Fruit fly (Drosophila melanogaster) Kc167 (cell line): ENCODE data around the gene CG10919.

Source experiments
- Myc ChIP-seq: fragments of >200 bp; optimal IDR thresholded peaks from 2 replicates; lab custom pipeline; 2017; ENCODE audit warnings: missing external identifiers
- Sin3A ChIP-seq: fragments of >200 bp; optimal IDR thresholded peaks from 2 replicates; lab custom pipeline; 2018; ENCODE audit warnings: missing external identifiers
- h ChIP-seq: fragments of >200 bp; optimal IDR thresholded peaks from 3 replicates; lab custom pipeline; 2018; ENCODE audit warnings: missing external identifiers
- insv ChIP-seq: fragments of >200 bp; optimal IDR thresholded peaks from 3 replicates; lab custom pipeline; 2018; ENCODE audit warnings: missing external identifiers
- psq ChIP-seq: fragments of >200 bp; optimal IDR thresholded peaks from 2 replicates; lab custom pipeline; 2017; ENCODE audit warnings: missing external identifiers
- ttk ChIP-seq: sonication (Bioruptor generic); optimal IDR thresholded peaks from 2 replicates; lab custom pipeline; 2017; ENCODE audit warnings: missing external identifiers

dm6 chr3R:7759486-7759885 is 1.6 kb downstream of the CG10919 start, which contains the start of gene Sp7:
- no peak for TF ChIP-seq h
- no peak for TF ChIP-seq psq (lab: Kevin White, UChicago)
- TF ChIP-seq insv (lab: Kevin White, UChicago) = no peak
- TF ChIP-seq Sin3A (lab: Kevin White, UChicago) = no peak
- no peak for TF ChIP-seq ttk (lab: Kevin White, UChicago)
- TF ChIP-seq Myc (lab: Kevin White, UChicago) = no peak
